Fruit fly (Drosophila melanogaster) whole organism, embryonic: ENCODE measurements around the gene Gr93d.
A peak's percentile ranks its signal among the peaks of the same experiment; 100 is the strongest.

Source experiments
- Abd-B ChIP-seq: fragments of 200-800 bp; sonication (Bioruptor generic); optimal IDR thresholded peaks from 2 replicates; lab custom pipeline; 2018; ENCODE audit warnings: missing biosample characterization, mild to moderate bottlenecking, missing genetic modification characterization, moderate library complexity
- C15 ChIP-seq: fragments of 200-800 bp; sonication (Bioruptor generic); IDR thresholded peaks from 3 replicates; pipeline ENCODE4 v1.3.6; 2022; ENCODE audit warnings: missing biosample characterization, missing genetic modification characterization
- CG10274 ChIP-seq: fragments of 200-800 bp; sonication (Bioruptor generic); optimal IDR thresholded peaks from 3 replicates; lab custom pipeline; 2017; ENCODE audit warnings: missing biosample characterization, mild to moderate bottlenecking, missing genetic modification characterization
- CG10959 ChIP-seq: fragments of 200-800 bp; sonication (Bioruptor generic); IDR thresholded peaks from 2 replicates; pipeline ENCODE4 v1.3.6; 2022; ENCODE audit warnings: missing biosample characterization, missing genetic modification characterization
- CG11085 ChIP-seq: fragments of 200-800 bp; sonication (Bioruptor generic); IDR thresholded peaks from 2 replicates; pipeline ENCODE4 v1.3.6; 2022; ENCODE audit warnings: missing biosample characterization, missing genetic modification characterization
- CG11695 ChIP-seq: fragments of 200-800 bp; sonication (Bioruptor generic); IDR thresholded peaks from 3 replicates; pipeline ENCODE4 v1.3.6; 2022; ENCODE audit warnings: missing biosample characterization, missing genetic modification characterization
- CG12769 ChIP-seq: fragments of 200-800 bp; sonication (Bioruptor generic); optimal IDR thresholded peaks from 2 replicates; lab custom pipeline; 2019; ENCODE audit warnings: missing biosample characterization, mild to moderate bottlenecking, missing genetic modification characterization, moderate library complexity
- CG17361 ChIP-seq: fragments of 200-800 bp; sonication (Bioruptor generic); IDR thresholded peaks from 3 replicates; pipeline ENCODE4 v1.3.6; 2022; ENCODE audit warnings: missing biosample characterization, missing genetic modification characterization
- CG17568 ChIP-seq: fragments of 200-800 bp; sonication (Bioruptor generic); optimal IDR thresholded peaks from 2 replicates; lab custom pipeline; 2018; ENCODE audit warnings: missing biosample characterization, mild to moderate bottlenecking, missing genetic modification characterization, moderate library complexity
- CG17612 ChIP-seq: fragments of 200-800 bp; sonication (Bioruptor generic); IDR thresholded peaks from 2 replicates; pipeline ENCODE4 v1.3.6; 2022; ENCODE audit warnings: missing biosample characterization, missing genetic modification characterization
- CG2129 ChIP-seq: fragments of 200-800 bp; sonication (Bioruptor generic); IDR thresholded peaks from 2 replicates; pipeline ENCODE4 v1.3.6; 2022; ENCODE audit warnings: missing biosample characterization, missing genetic modification characterization; ENCODE audit not compliant: partially characterized antibody
- CG2678 ChIP-seq: fragments of 200-800 bp; sonication (Bioruptor generic); optimal IDR thresholded peaks from 3 replicates; lab custom pipeline; 2019; ENCODE audit warnings: missing biosample characterization, mild to moderate bottlenecking, missing genetic modification characterization, moderate library complexity
- CG2889 ChIP-seq: fragments of 200-800 bp; sonication (Bioruptor generic); IDR thresholded peaks from 3 replicates; pipeline ENCODE4 v1.3.6; 2022; ENCODE audit warnings: missing biosample characterization, missing genetic modification characterization
- CG31224 ChIP-seq: fragments of 200-800 bp; sonication (Bioruptor generic); IDR thresholded peaks from 2 replicates; pipeline ENCODE4 v1.3.6; 2022; ENCODE audit warnings: missing biosample characterization, missing genetic modification characterization
- CG33557 ChIP-seq: fragments of 200-800 bp; sonication (Bioruptor generic); optimal IDR thresholded peaks from 2 replicates; lab custom pipeline; 2019; ENCODE audit warnings: missing biosample characterization, mild to moderate bottlenecking, missing genetic modification characterization, moderate library complexity
- CG4360 ChIP-seq: fragments of 200-800 bp; sonication (Bioruptor generic); IDR thresholded peaks from 2 replicates; pipeline ENCODE4 v1.3.6; 2022; ENCODE audit warnings: missing biosample characterization, missing genetic modification characterization
- CG43689 ChIP-seq: fragments of 200-800 bp; sonication (Bioruptor generic); IDR thresholded peaks from 2 replicates; pipeline ENCODE4 v1.3.6; 2022; ENCODE audit warnings: missing biosample characterization, missing genetic modification characterization
- CG6175 ChIP-seq: fragments of 200-800 bp; sonication (Bioruptor generic); IDR thresholded peaks from 3 replicates; pipeline ENCODE4 v1.3.6; 2022; ENCODE audit warnings: missing biosample characterization, missing genetic modification characterization
- CG6813 ChIP-seq: fragments of 200-800 bp; sonication (Bioruptor generic); optimal IDR thresholded peaks from 2 replicates; lab custom pipeline; 2017; ENCODE audit warnings: missing biosample characterization, missing genetic modification characterization, mild to moderate bottlenecking, moderate library complexity, missing genetic modification reagents
- CG9876 ChIP-seq: fragments of 200-800 bp; sonication (Bioruptor generic); optimal IDR thresholded peaks from 2 replicates; lab custom pipeline; 2016; ENCODE audit warnings: missing biosample characterization, missing genetic modification characterization
- CG9932 ChIP-seq: fragments of 200-800 bp; sonication (Bioruptor generic); IDR thresholded peaks from 2 replicates; pipeline ENCODE4 v1.3.6; 2022; ENCODE audit warnings: missing biosample characterization, missing genetic modification characterization
- Ets97D ChIP-seq: fragments of 200-800 bp; sonication (Bioruptor generic); optimal IDR thresholded peaks from 3 replicates; lab custom pipeline; 2016; ENCODE audit warnings: missing biosample characterization, missing genetic modification characterization
- Fer1 ChIP-seq: fragments of 200-800 bp; sonication (Bioruptor generic); optimal IDR thresholded peaks from 2 replicates; lab custom pipeline; 2017; ENCODE audit warnings: missing biosample characterization, mild to moderate bottlenecking, missing genetic modification characterization
- NFAT ChIP-seq: fragments of 200-800 bp; sonication (Bioruptor generic); IDR thresholded peaks from 2 replicates; pipeline ENCODE4 v1.3.6; 2022; ENCODE audit warnings: missing biosample characterization, missing genetic modification characterization
- Nf-YA ChIP-seq: fragments of 200-800 bp; sonication (Bioruptor generic); IDR thresholded peaks from 2 replicates; pipeline ENCODE4 v1.3.6; 2022; ENCODE audit warnings: missing biosample characterization, missing genetic modification characterization
- Rfx ChIP-seq: fragments of 200-800 bp; sonication (Bioruptor generic); IDR thresholded peaks from 2 replicates; pipeline ENCODE4 v1.3.6; 2022; ENCODE audit warnings: missing biosample characterization, missing genetic modification characterization
- Sox100B ChIP-seq: fragments of 200-800 bp; sonication (Bioruptor generic); optimal IDR thresholded peaks from 3 replicates; lab custom pipeline; 2018; ENCODE audit warnings: missing biosample characterization, mild to moderate bottlenecking, missing genetic modification characterization
- ap ChIP-seq: fragments of 200-800 bp; sonication (Bioruptor generic); IDR thresholded peaks from 2 replicates; pipeline ENCODE4 v1.3.6; 2022; ENCODE audit warnings: missing biosample characterization, missing genetic modification characterization
- cas ChIP-seq: fragments of 200-800 bp; sonication (Bioruptor generic); IDR thresholded peaks from 2 replicates; pipeline ENCODE4 v1.3.6; 2022; ENCODE audit warnings: missing biosample characterization, missing genetic modification characterization
- caup ChIP-seq: fragments of 200-800 bp; sonication (Bioruptor generic); optimal IDR thresholded peaks from 3 replicates; lab custom pipeline; 2017; ENCODE audit warnings: missing biosample characterization, mild to moderate bottlenecking, missing genetic modification characterization, moderate library complexity; ENCODE audit not compliant: severe bottlenecking
- ci ChIP-seq: fragments of 200-800 bp; sonication (Bioruptor generic); IDR thresholded peaks from 3 replicates; pipeline ENCODE4 v1.3.6; 2022; ENCODE audit warnings: missing biosample characterization, missing genetic modification characterization
- crc ChIP-seq: fragments of 200-800 bp; sonication (Bioruptor generic); optimal IDR thresholded peaks from 2 replicates; lab custom pipeline; 2016; ENCODE audit warnings: missing biosample characterization, missing genetic modification characterization
- croc ChIP-seq: fragments of 200-800 bp; sonication (Bioruptor generic); conservative IDR thresholded peaks from 3 replicates; pipeline ENCODE4 v1.3.6; 2022; ENCODE audit warnings: missing biosample characterization, missing genetic modification characterization
- crol ChIP-seq: fragments of 200-800 bp; sonication (Bioruptor generic); IDR thresholded peaks from 2 replicates; pipeline ENCODE4 v1.3.6; 2022; ENCODE audit warnings: missing biosample characterization, missing genetic modification characterization
- cwo ChIP-seq: fragments of 200-800 bp; sonication (Bioruptor generic); optimal IDR thresholded peaks from 3 replicates; lab custom pipeline; 2017; ENCODE audit warnings: missing biosample characterization, missing genetic modification characterization, mild to moderate bottlenecking, moderate library complexity, missing genetic modification reagents
- emc ChIP-seq: fragments of 200-800 bp; sonication (Bioruptor generic); optimal IDR thresholded peaks from 2 replicates; lab custom pipeline; 2016; ENCODE audit warnings: missing biosample characterization, missing genetic modification characterization
- esg ChIP-seq: fragments of 200-800 bp; sonication (Bioruptor generic); conservative IDR thresholded peaks from 2 replicates; pipeline ENCODE4 v1.3.6; 2022; ENCODE audit warnings: missing biosample characterization, missing genetic modification characterization
- eve ChIP-seq, 2 experiments: fragments of >200 bp; optimal IDR thresholded peaks; 2 replicates each; lab custom pipeline; 2017; ENCODE audit warnings: missing biosample characterization in 2 of 2, missing genetic modification characterization in 2 of 2
- ftz-f1 ChIP-seq: fragments of 200-800 bp; sonication (Bioruptor generic); optimal IDR thresholded peaks from 2 replicates; lab custom pipeline; 2016; ENCODE audit warnings: missing biosample characterization, missing genetic modification characterization
- gsb ChIP-seq: fragments of 200-800 bp; sonication (Bioruptor generic); IDR thresholded peaks from 2 replicates; pipeline ENCODE4 v1.3.6; 2022; ENCODE audit warnings: missing biosample characterization, missing genetic modification characterization
- gsb-n ChIP-seq: fragments of 200-800 bp; sonication (Bioruptor generic); optimal IDR thresholded peaks from 3 replicates; lab custom pipeline; 2018; ENCODE audit warnings: missing biosample characterization, mild to moderate bottlenecking, missing genetic modification characterization
- hkb ChIP-seq, 2 experiments: fragments of 200-800 bp in 1 of 2; fragments of >200 bp in 1 of 2; sonication (Bioruptor generic) in 1 of 2; IDR thresholded peaks in 1 of 2; optimal IDR thresholded peaks in 1 of 2; 2 replicates each; pipeline versions ENCODE4 v1.3.6 to Lab custom; 2017 to 2022; ENCODE audit warnings: missing biosample characterization in 1 of 2, missing genetic modification characterization in 1 of 2
- nerfin-1 ChIP-seq: fragments of 200-800 bp; sonication (Bioruptor generic); optimal IDR thresholded peaks from 3 replicates; lab custom pipeline; 2019; ENCODE audit warnings: missing biosample characterization, mild to moderate bottlenecking, missing genetic modification characterization, moderate library complexity
- pzg ChIP-seq: fragments of 200-800 bp; sonication (Bioruptor generic); optimal IDR thresholded peaks from 3 replicates; lab custom pipeline; 2018; ENCODE audit warnings: missing biosample characterization, mild to moderate bottlenecking, missing genetic modification characterization, moderate library complexity
- ro ChIP-seq: fragments of 200-800 bp; sonication (Bioruptor generic); IDR thresholded peaks from 2 replicates; pipeline ENCODE4 v1.3.6; 2022; ENCODE audit warnings: missing biosample characterization, missing genetic modification characterization
- tll ChIP-seq, 2 experiments: fragments of 200-800 bp in 1 of 2; fragments of >200 bp in 1 of 2; sonication (Bioruptor generic) in 1 of 2; optimal IDR thresholded peaks; 2 replicates each; lab custom pipeline; 2017 to 2019; ENCODE audit warnings: missing biosample characterization in 2 of 2, missing genetic modification characterization in 2 of 2, mild to moderate bottlenecking in 1 of 2, moderate library complexity in 1 of 2
- ttk ChIP-seq: fragments of 200-800 bp; sonication (Bioruptor generic); IDR thresholded peaks from 2 replicates; pipeline ENCODE4 v2.1.2; 2022; ENCODE audit warnings: missing biosample characterization, missing genetic modification characterization
- tx ChIP-seq: fragments of 200-800 bp; sonication (Bioruptor generic); optimal IDR thresholded peaks from 2 replicates; lab custom pipeline; 2016; ENCODE audit warnings: missing biosample characterization, missing genetic modification characterization
- usp ChIP-seq: fragments of >200 bp; optimal IDR thresholded peaks from 2 replicates; lab custom pipeline; 2017; ENCODE audit warnings: missing biosample characterization, missing genetic modification characterization
- z ChIP-seq: fragments of 200-800 bp; sonication (Bioruptor generic); IDR thresholded peaks from 3 replicates; pipeline ENCODE4 v1.3.6; 2022; ENCODE audit warnings: missing biosample characterization, missing genetic modification characterization
- zf30C ChIP-seq: fragments of 200-800 bp; sonication (Bioruptor generic); optimal IDR thresholded peaks from 3 replicates; lab custom pipeline; 2018; ENCODE audit warnings: missing biosample characterization, mild to moderate bottlenecking, missing genetic modification characterization
- zfh2 ChIP-seq: fragments of 200-800 bp; sonication (Bioruptor generic); optimal IDR thresholded peaks from 2 replicates; lab custom pipeline; 2016; ENCODE audit warnings: missing biosample characterization, missing genetic modification characterization

The Gr93d gene

DNA sequence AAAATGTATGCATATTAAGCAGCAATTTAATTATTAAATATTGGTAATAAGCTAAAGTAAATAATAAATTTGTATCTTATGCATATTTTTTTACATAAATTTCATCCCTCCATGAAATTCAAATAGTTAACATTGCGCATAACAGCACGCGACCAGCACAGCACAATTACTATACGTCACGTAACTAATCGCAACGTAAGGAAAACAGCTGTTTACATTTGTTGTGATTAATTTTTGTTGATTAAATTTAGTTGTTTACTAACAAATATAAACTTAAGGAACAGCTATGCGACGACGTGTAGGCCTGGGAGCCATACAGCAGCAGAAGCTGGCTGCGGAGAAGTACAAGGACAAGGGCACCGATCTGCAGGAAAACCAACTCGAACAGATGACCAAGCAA is 18.5 kb upstream of the Gr93d start, which contains the start of gene lsn (continued):
- TF ChIP-seq caup = peak; percentile 51
- no peak for TF ChIP-seq hkb (optimal IDR thresholded peaks at IDR 0.05; lab: Kevin White, UChicago)
- TF ChIP-seq hkb (GFP tag; IDR thresholded peaks at IDR 0.05; lab: Robert Waterston, UW) = no peak
- TF ChIP-seq zfh2 (GFP tag; lab: Kevin White, UChicago) = no peak
- no peak for TF ChIP-seq CG4360 (GFP tag; lab: Robert Waterston, UW)
- no peak for TF ChIP-seq ro (GFP tag; lab: Robert Waterston, UW)
- TF ChIP-seq ap (GFP tag; lab: Robert Waterston, UW) = no peak
- TF ChIP-seq CG43689 = no peak
- no peak for TF ChIP-seq usp (GFP tag; lab: Kevin White, UChicago)
- TF ChIP-seq CG9932 (GFP tag; lab: Robert Waterston, UW) = no peak
- TF ChIP-seq ttk (GFP tag; lab: Robert Waterston, UW) = no peak
- no peak for TF ChIP-seq CG2889
- TF ChIP-seq CG6813 (GFP tag; lab: Kevin White, UChicago) = no peak
- TF ChIP-seq croc (GFP tag; lab: Robert Waterston, UW) = no peak
- no peak for TF ChIP-seq tll (GFP tag; optimal IDR thresholded peaks at IDR 0.05; lab: Kevin White, UChicago)
- no peak for TF ChIP-seq Ets97D
- peak; percentile 63 for TF ChIP-seq gsb-n (tag; lab: Kevin White, UChicago)
- no peak for TF ChIP-seq CG17612 (GFP tag; lab: Robert Waterston, UW)
- peak; percentile 41 for TF ChIP-seq CG12769
- TF ChIP-seq esg (GFP tag; lab: Robert Waterston, UW) = no peak
- TF ChIP-seq CG11085 = no peak
- no peak for TF ChIP-seq CG2129 (GFP tag; lab: Robert Waterston, UW)
- peak; percentile 42 for TF ChIP-seq pzg (GFP tag; lab: Kevin White, UChicago)
- TF ChIP-seq Sox100B (GFP tag; lab: Kevin White, UChicago) = no peak
- no peak for TF ChIP-seq CG10959 (GFP tag; lab: Robert Waterston, UW)
- TF ChIP-seq NFAT (GFP tag; lab: Robert Waterston, UW) = no peak
- TF ChIP-seq eve (GFP tag; optimal IDR thresholded peaks at IDR 0.05; lab: Kevin White, UChicago) = no peak
- no peak for TF ChIP-seq crc (GFP tag; lab: Kevin White, UChicago)
- peak; percentile 37 for TF ChIP-seq CG2678
- TF ChIP-seq nerfin-1 = peak; percentile 20
- TF ChIP-seq CG17361 (GFP tag; lab: Robert Waterston, UW) = no peak
- no peak for TF ChIP-seq Nf-YA (GFP tag; lab: Robert Waterston, UW)
- TF ChIP-seq CG17568 (GFP tag; lab: Kevin White, UChicago) = peak; percentile 73
- no peak for TF ChIP-seq zf30C (GFP tag; lab: Kevin White, UChicago)
- TF ChIP-seq ci = peak; percentile 53; the same call in 2 of the 3 replicates
- no peak for TF ChIP-seq crol (GFP tag; lab: Robert Waterston, UW)
- TF ChIP-seq CG10274 = no peak
- no peak for TF ChIP-seq emc (GFP tag; lab: Kevin White, UChicago)
- TF ChIP-seq CG11695 (GFP tag; lab: Robert Waterston, UW) = no peak
- no peak for TF ChIP-seq cwo (GFP tag; lab: Kevin White, UChicago)
- no peak for TF ChIP-seq Abd-B (GFP tag; lab: Kevin White, UChicago)
- no peak for TF ChIP-seq CG9876 (GFP tag; lab: Kevin White, UChicago)
- no peak; the same call in 1 of the 2 replicates for TF ChIP-seq Rfx (GFP tag; lab: Robert Waterston, UW)
- peak; percentile 55 for TF ChIP-seq CG33557
- TF ChIP-seq Fer1 = peak; percentile 57
- no peak for TF ChIP-seq CG31224
- TF ChIP-seq CG6175 (GFP tag; lab: Robert Waterston, UW) = no peak
- no peak for TF ChIP-seq C15 (GFP tag; lab: Robert Waterston, UW)
- TF ChIP-seq gsb = no peak
- no peak for TF ChIP-seq tx (GFP tag; lab: Kevin White, UChicago)
- no peak for TF ChIP-seq cas (GFP tag; lab: Robert Waterston, UW)
- no peak for TF ChIP-seq z (GFP tag; lab: Robert Waterston, UW)
- no peak for TF ChIP-seq ftz-f1 (GFP tag; lab: Kevin White, UChicago)
